Fruit fly (Drosophila melanogaster): ENCODE measurements around the gene CG34355.

Gene CG34355

DNA sequence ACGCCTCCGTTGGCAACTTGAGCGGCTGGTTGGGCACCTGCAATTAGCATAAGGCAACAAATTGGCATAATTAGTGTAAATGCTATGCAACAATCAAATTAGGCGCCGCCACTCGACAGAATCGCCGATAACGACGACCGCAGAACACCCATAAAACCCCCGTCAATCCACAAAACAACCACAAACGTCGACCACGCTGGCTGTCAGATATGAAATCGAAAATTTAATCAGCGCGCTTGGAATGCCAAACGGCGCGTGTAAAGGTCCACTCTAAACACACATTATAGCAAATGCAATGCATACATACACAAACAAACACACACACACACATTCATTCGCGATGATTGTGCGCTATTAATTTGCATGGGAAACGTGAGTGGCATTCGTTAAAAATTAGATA, 99.8 kb downstream of the CG34355 start:
- TF ChIP-seq ro (GFP tag; IDR thresholded peaks at IDR 0.05): no peak
- no peak for TF ChIP-seq CG11504 (tag; optimal IDR thresholded peaks at IDR 0.05)
- TF ChIP-seq chinmo (GFP tag; IDR thresholded peaks at IDR 0.05; ENCODE audit: partially characterized antibody): 0 out of 4 replicates have a peak, but pooled peaks have one; percentile 68
- TF ChIP-seq insv (GFP tag; optimal IDR thresholded peaks at IDR 0.05): no peak

Data from whole organism, embryonic.